Fruit fly (Drosophila melanogaster) whole organism, prepupa: Measurements from ENCODE around the gene Sam-S.

Experiments used
- CG10631 ChIP-seq: fragments of 200-800 bp; sonication (Bioruptor generic); optimal IDR thresholded peaks from 2 replicates; lab custom pipeline; 2016; ENCODE audit warnings: missing biosample characterization, missing genetic modification characterization
- CG10669 ChIP-seq: fragments of 200-800 bp; sonication (Bioruptor generic); optimal IDR thresholded peaks from 3 replicates; lab custom pipeline; 2018; ENCODE audit warnings: missing biosample characterization, mild to moderate bottlenecking, missing genetic modification characterization, moderate library complexity
- CG11294 ChIP-seq: fragments of 200-800 bp; sonication (Bioruptor generic); IDR thresholded peaks from 2 replicates; pipeline ENCODE4 v1.3.6; 2022; ENCODE audit warnings: missing biosample characterization, missing genetic modification characterization
- CG15336 ChIP-seq: fragments of 200-800 bp; sonication (Bioruptor generic); IDR thresholded peaks from 2 replicates; pipeline ENCODE4 v1.3.6; 2022; ENCODE audit warnings: missing biosample characterization, missing genetic modification characterization
- CG31627 ChIP-seq: fragments of 200-800 bp; sonication (Bioruptor generic); optimal IDR thresholded peaks from 3 replicates; lab custom pipeline; 2016; ENCODE audit warnings: missing biosample characterization, missing genetic modification characterization
- CG32006 ChIP-seq: fragments of 200-800 bp; sonication (Bioruptor generic); optimal IDR thresholded peaks from 3 replicates; lab custom pipeline; 2017; ENCODE audit warnings: missing biosample characterization, mild to moderate bottlenecking, missing genetic modification characterization
- CG34406 ChIP-seq: fragments of 200-800 bp; sonication (Bioruptor generic); optimal IDR thresholded peaks from 3 replicates; lab custom pipeline; 2016; ENCODE audit warnings: missing biosample characterization, missing genetic modification characterization
- CG3919 ChIP-seq: fragments of 200-800 bp; sonication (Bioruptor generic); optimal IDR thresholded peaks from 3 replicates; lab custom pipeline; 2016; ENCODE audit warnings: missing biosample characterization, missing genetic modification characterization
- CG4318 ChIP-seq: fragments of 200-800 bp; sonication (Bioruptor generic); optimal IDR thresholded peaks from 3 replicates; lab custom pipeline; 2017; ENCODE audit warnings: missing biosample characterization, mild to moderate bottlenecking, missing genetic modification characterization
- CG6163 ChIP-seq: fragments of 200-800 bp; sonication (Bioruptor generic); IDR thresholded peaks from 3 replicates; pipeline ENCODE4 v1.3.6; 2022; ENCODE audit warnings: missing biosample characterization, missing genetic modification characterization
- CG6276 ChIP-seq: fragments of 200-800 bp; sonication (Bioruptor generic); optimal IDR thresholded peaks from 2 replicates; lab custom pipeline; 2017; ENCODE audit warnings: missing biosample characterization, mild to moderate bottlenecking, missing genetic modification characterization
- CG6808 ChIP-seq: fragments of 200-800 bp; sonication (Bioruptor generic); optimal IDR thresholded peaks from 3 replicates; lab custom pipeline; 2017; ENCODE audit warnings: missing biosample characterization, missing genetic modification characterization, mild to moderate bottlenecking, moderate library complexity, missing genetic modification reagents
- CG6854 ChIP-seq: fragments of 200-800 bp; sonication (Bioruptor generic); optimal IDR thresholded peaks from 2 replicates; lab custom pipeline; 2017; ENCODE audit warnings: missing biosample characterization, mild to moderate bottlenecking, missing genetic modification characterization
- CG7368 ChIP-seq: fragments of 200-800 bp; sonication (Bioruptor generic); optimal IDR thresholded peaks from 3 replicates; lab custom pipeline; 2016; ENCODE audit warnings: missing biosample characterization, missing genetic modification characterization
- CG8319 ChIP-seq: fragments of 200-800 bp; sonication (Bioruptor generic); optimal IDR thresholded peaks from 3 replicates; lab custom pipeline; 2016; ENCODE audit warnings: missing biosample characterization, missing genetic modification characterization
- Eip78C ChIP-seq: fragments of 200-800 bp; sonication (Bioruptor generic); peaks from one replicate; lab custom pipeline; 2016; ENCODE audit warnings: missing biosample characterization, missing genetic modification characterization
- Eip93F ChIP-seq: fragments of 200-800 bp; sonication (Bioruptor generic); optimal IDR thresholded peaks from 2 replicates; lab custom pipeline; 2016; ENCODE audit warnings: missing biosample characterization, mild to moderate bottlenecking, missing genetic modification characterization
- Ets21C ChIP-seq: fragments of 200-800 bp; sonication (Bioruptor generic); optimal IDR thresholded peaks from 3 replicates; lab custom pipeline; 2016; ENCODE audit warnings: missing biosample characterization, missing genetic modification characterization
- Gug ChIP-seq: fragments of 200-800 bp; sonication (Bioruptor generic); IDR thresholded peaks from 2 replicates; pipeline ENCODE4 v1.3.6; 2022; ENCODE audit warnings: missing biosample characterization, missing genetic modification characterization
- Hr38 ChIP-seq: sonication (Bioruptor generic); optimal IDR thresholded peaks from 2 replicates; lab custom pipeline; 2016; ENCODE audit warnings: missing biosample characterization, missing genetic modification characterization
- Hr4 ChIP-seq: fragments of 200-800 bp; sonication (Bioruptor generic); optimal IDR thresholded peaks from 3 replicates; lab custom pipeline; 2016; ENCODE audit warnings: missing biosample characterization, missing genetic modification characterization
- Lpt ChIP-seq: fragments of 200-800 bp; sonication (Bioruptor generic); optimal IDR thresholded peaks from 3 replicates; lab custom pipeline; 2016; ENCODE audit warnings: missing biosample characterization, missing genetic modification characterization
- Met ChIP-seq: fragments of 200-800 bp; sonication (Bioruptor generic); optimal IDR thresholded peaks from 3 replicates; lab custom pipeline; 2016; ENCODE audit warnings: missing biosample characterization, missing genetic modification characterization
- OdsH ChIP-seq: fragments of 200-800 bp; sonication (Bioruptor generic); optimal IDR thresholded peaks from 3 replicates; lab custom pipeline; 2016; ENCODE audit warnings: missing biosample characterization, missing genetic modification characterization
- Sox14 ChIP-seq: fragments of 200-800 bp; sonication (Bioruptor generic); optimal IDR thresholded peaks from 3 replicates; lab custom pipeline; 2016; ENCODE audit warnings: missing biosample characterization, missing genetic modification characterization
- Sox15 ChIP-seq: fragments of 200-800 bp; sonication (Bioruptor generic); optimal IDR thresholded peaks from 3 replicates; lab custom pipeline; 2016; ENCODE audit warnings: missing biosample characterization, missing genetic modification characterization
- achi ChIP-seq: fragments of 200-800 bp; sonication (Bioruptor generic); optimal IDR thresholded peaks from 3 replicates; lab custom pipeline; 2016; ENCODE audit warnings: missing biosample characterization, missing genetic modification characterization
- acj6 ChIP-seq: fragments of 200-800 bp; sonication (Bioruptor generic); optimal IDR thresholded peaks from 3 replicates; lab custom pipeline; 2016; ENCODE audit warnings: missing biosample characterization, missing genetic modification characterization
- dac ChIP-seq: fragments of 200-800 bp; sonication (Bioruptor generic); optimal IDR thresholded peaks from 2 replicates; lab custom pipeline; 2017; ENCODE audit warnings: missing biosample characterization, mild to moderate bottlenecking, missing genetic modification characterization
- dsx ChIP-seq: fragments of 200-800 bp; optimal IDR thresholded peaks from 3 replicates; lab custom pipeline; 2019; ENCODE audit warnings: missing biosample characterization, mild to moderate bottlenecking, missing genetic modification characterization, moderate library complexity; ENCODE audit not compliant: poor library complexity, severe bottlenecking
- eg ChIP-seq: fragments of 200-800 bp; sonication (Bioruptor generic); IDR thresholded peaks from 3 replicates; pipeline ENCODE4 v1.3.6; 2022; ENCODE audit warnings: missing biosample characterization, missing genetic modification characterization
- esn ChIP-seq: fragments of 200-800 bp; sonication (Bioruptor generic); optimal IDR thresholded peaks from 2 replicates; lab custom pipeline; 2016; ENCODE audit warnings: missing biosample characterization, mild to moderate bottlenecking, missing genetic modification characterization, moderate library complexity
- fkh ChIP-seq: fragments of 200-800 bp; sonication (Bioruptor generic); optimal IDR thresholded peaks from 3 replicates; lab custom pipeline; 2017; ENCODE audit warnings: missing biosample characterization, mild to moderate bottlenecking, missing genetic modification characterization, moderate library complexity
- net ChIP-seq: fragments of 200-800 bp; sonication (Bioruptor generic); optimal IDR thresholded peaks from 3 replicates; lab custom pipeline; 2016; ENCODE audit warnings: missing biosample characterization, missing genetic modification characterization
- pdm3 ChIP-seq: fragments of 200-800 bp; sonication (Bioruptor generic); optimal IDR thresholded peaks from 3 replicates; lab custom pipeline; 2016; ENCODE audit warnings: missing biosample characterization, missing genetic modification characterization
- salr ChIP-seq, 2 experiments: fragments of 200-800 bp; sonication (Bioruptor generic); optimal IDR thresholded peaks; 3 replicates each; lab custom pipeline; 2016 to 2018; ENCODE audit warnings: missing biosample characterization in 2 of 2, missing genetic modification characterization in 2 of 2, mild to moderate bottlenecking in 1 of 2
- spab ChIP-seq: fragments of 200-800 bp; sonication (Bioruptor generic); optimal IDR thresholded peaks from 2 replicates; lab custom pipeline; 2017; ENCODE audit warnings: missing biosample characterization, mild to moderate bottlenecking, missing genetic modification characterization, missing genetic modification reagents
- svp ChIP-seq: fragments of 200-800 bp; sonication (Bioruptor generic); peaks from one replicate; lab custom pipeline; 2016; ENCODE audit warnings: missing biosample characterization, missing genetic modification characterization
- topi ChIP-seq: fragments of 200-800 bp; sonication (Bioruptor generic); optimal IDR thresholded peaks from 3 replicates; lab custom pipeline; 2016; ENCODE audit warnings: missing biosample characterization, missing genetic modification characterization

The Sam-S gene

DNA sequence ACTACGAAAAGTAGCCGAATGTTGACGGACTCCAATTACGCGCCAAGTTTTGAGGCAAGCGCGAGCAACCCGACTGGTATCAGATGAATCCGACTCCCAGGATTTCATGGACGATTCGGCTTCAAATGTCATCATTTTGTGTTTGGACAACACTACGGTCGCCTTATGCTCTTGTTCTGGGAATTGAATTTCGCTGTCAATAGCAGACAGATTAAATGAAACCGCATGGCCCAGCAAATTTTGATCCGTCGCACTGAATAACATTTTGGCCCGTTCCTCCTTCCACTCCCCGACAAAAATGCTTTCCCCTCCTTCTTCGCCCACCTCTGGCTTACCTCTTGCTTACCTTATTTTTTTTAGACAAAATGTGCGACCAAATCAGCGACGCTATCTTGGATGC is 3.3 kb downstream of the Sam-S start:
- TF ChIP-seq CG31627 (GFP tag; lab: Kevin White, UChicago) (no peak), achi (no peak), Hr38 (GFP tag; lab: Kevin White, UChicago) (no peak), CG6808 (GFP tag; lab: Kevin White, UChicago) (no peak), acj6 (GFP tag; lab: Kevin White, UChicago) (no peak), CG11294 (GFP tag; lab: Robert Waterston, UW) (no peak), CG6163 (GFP tag; lab: Robert Waterston, UW) (no peak), CG3919 (no peak), dsx (GFP tag; lab: Kevin White, UChicago) (no peak), eg (GFP tag; lab: Robert Waterston, UW) (no peak), Gug (GFP tag; lab: Robert Waterston, UW) (no peak), CG8319 (GFP tag; lab: Kevin White, UChicago) (no peak), Eip93F (GFP tag; lab: Kevin White, UChicago) (no peak), Sox15 (GFP tag; lab: Kevin White, UChicago) (no peak), CG34406 (GFP tag; lab: Kevin White, UChicago) (no peak), net (GFP tag; lab: Kevin White, UChicago) (no peak), salr (GFP tag; optimal IDR thresholded peaks at IDR 0.05; lab: Kevin White, UChicago) (no peak), Sox14 (GFP tag; lab: Kevin White, UChicago) (no peak), dac (no peak)

DNA sequence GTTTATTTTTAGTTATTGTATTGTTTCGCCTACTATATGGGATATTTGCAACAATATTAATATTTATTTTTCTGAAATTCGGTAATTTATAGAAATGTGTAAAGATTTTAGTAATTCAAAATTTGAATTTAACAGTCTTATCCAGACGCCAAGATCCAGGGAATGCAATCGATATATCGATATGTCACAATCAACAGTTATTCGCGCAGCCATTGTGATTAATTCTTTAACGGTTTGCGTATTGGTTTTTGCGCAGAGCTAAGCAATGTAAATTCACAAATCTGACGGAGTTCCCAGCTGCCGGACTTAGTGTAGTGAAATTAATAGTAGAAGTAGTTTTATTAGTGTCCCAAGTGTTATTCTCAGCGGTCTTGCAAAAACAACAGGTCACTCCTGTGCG is 7.7 kb downstream of the Sam-S start, which contains the start of gene ND-15:
Gene ND-15, plus strand, starts transcription at position 298 of the 400 bp plus-strand sequence.
- TF ChIP-seq topi, result no peak
- peak; percentile 21 for TF ChIP-seq svp (GFP tag; lab: Kevin White, UChicago)

DNA sequence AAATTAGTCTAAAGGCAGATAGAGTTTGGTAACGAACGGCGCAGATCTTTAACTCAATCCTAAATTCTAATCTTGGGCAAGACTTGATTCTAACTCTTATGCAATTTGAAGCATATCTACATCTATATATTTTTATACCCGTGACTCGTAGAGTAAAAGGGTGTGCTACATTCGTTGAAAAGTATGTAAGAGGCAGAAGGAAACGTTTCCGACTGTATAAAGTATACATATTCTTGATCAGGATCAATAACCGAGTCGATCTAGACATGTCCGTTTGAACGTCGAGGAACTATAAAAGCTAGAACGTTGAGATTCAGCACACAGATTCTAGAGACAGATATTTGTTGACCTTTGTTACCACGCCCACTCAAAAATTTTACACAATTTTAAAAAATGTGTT is 9.7 kb downstream of the Sam-S start, which contains the start of gene CG13694:
Gene CG13694, minus strand, starts transcription at position 101 of the 400 bp plus-strand sequence.
- TF ChIP-seq CG7368 (GFP tag; lab: Kevin White, UChicago) (no peak), spab (GFP tag; lab: Kevin White, UChicago) (no peak), Sox15 (GFP tag; lab: Kevin White, UChicago) (no peak), Ets21C (no peak), Hr4 (GFP tag; lab: Kevin White, UChicago) (no peak), Eip78C (GFP tag; lab: Kevin White, UChicago) (no peak), pdm3 (GFP tag; lab: Kevin White, UChicago) (no peak), OdsH (GFP tag; lab: Kevin White, UChicago) (no peak)

DNA sequence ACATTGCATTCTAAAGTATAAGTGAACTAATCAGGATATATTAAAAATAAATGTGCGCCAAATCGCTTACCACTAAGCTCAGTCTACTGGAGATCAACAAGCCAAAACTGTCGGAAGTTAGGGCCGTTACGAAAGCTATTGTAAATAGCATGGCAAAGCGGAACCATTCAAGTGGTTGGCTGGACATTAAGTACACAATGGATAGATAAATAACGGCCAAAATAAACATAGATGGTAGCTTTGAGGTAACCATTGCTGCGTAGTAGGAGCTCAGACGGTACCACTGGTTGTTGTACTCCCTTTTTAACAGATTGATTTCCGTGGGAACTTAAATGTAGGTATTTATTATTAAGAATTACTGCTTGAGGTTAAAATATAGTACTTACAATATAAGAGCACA is 11.0 kb downstream of the Sam-S start:
- TF ChIP-seq fkh (GFP tag; lab: Kevin White, UChicago) (peak; percentile 60), CG32006 (GFP tag; lab: Kevin White, UChicago) (no peak), Hr4 (GFP tag; lab: Kevin White, UChicago) (no peak)

DNA sequence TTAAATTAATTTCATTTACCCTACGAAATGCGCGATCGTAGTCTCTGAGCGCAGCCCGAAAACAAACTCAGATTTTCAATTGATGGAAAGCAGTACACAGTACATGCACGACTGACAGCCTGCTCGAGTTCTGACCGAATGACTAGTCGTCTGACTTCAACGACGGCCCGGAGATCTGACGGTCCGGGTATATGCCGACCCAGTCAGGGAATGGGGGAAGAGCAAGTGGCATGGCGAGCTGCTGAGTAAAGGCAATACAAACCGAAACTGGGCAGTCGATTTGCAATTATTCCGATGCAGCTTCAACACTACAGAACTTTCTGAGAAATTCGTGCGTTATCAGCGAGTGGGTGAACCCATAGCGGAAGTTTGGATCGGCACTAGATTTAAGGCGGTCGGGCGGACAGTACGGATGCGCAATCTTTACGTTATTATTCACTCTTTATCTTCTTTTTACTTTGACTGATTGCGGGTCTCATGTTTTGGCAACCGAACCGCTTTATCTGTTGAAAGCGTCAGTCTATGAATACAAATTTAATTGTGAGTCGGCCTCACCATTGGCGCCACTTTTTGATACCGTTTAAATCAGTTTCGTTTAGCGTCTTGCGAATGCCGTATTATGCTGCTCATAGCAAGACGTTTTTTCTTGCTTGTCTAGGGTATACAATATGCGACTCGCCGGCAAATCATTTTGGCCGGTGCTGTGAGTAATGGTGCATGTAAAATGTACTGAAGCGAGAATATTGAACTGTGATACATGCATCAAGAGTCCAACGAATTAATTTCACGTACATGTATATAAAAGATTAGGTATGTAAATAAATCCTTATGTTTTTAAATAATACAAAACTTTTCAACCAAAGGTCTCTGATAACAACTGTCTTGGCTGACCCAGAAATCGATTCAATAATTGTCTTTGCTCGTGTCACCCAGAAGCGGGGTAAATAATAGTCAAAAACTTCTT is 14.1 kb downstream of the Sam-S start:
- TF ChIP-seq CG7368 (GFP tag; lab: Kevin White, UChicago) (peak; percentile 27), CG4318 (GFP tag; lab: Kevin White, UChicago) (peak; percentile 62), Met (GFP tag; lab: Kevin White, UChicago) (peak; percentile 41), CG10669 (GFP tag; lab: Kevin White, UChicago) (peak; percentile 21), Eip93F (GFP tag; lab: Kevin White, UChicago) (peak; percentile 8), svp (GFP tag; lab: Kevin White, UChicago) (peak; percentile 84), dac (no peak), achi (peak; percentile 20), CG15336 (no peak; the same call in 1 of the 2 replicates), Sox14 (GFP tag; lab: Kevin White, UChicago) (peak; percentile 10), CG6854 (GFP tag; lab: Kevin White, UChicago) (no peak), Eip78C (GFP tag; lab: Kevin White, UChicago) (peak; percentile 76), Hr4 (GFP tag; lab: Kevin White, UChicago) (peak; percentile 62), Lpt (no peak), CG31627 (GFP tag; lab: Kevin White, UChicago) (peak; percentile 6), topi (peak; percentile 32), CG32006 (GFP tag; lab: Kevin White, UChicago) (peak; percentile 74), salr (GFP tag; optimal IDR thresholded peaks at IDR 0.05; lab: Kevin White, UChicago) (peak in 1 of 2 experiments; percentile 20), pdm3 (GFP tag; lab: Kevin White, UChicago) (no peak), CG6276 (GFP tag; lab: Kevin White, UChicago) (peak; percentile 65), CG10631 (GFP tag; lab: Kevin White, UChicago) (peak; percentile 18), esn (GFP tag; lab: Kevin White, UChicago) (peak; percentile 51), Ets21C (peak; percentile 6)
